Fruit fly (Drosophila melanogaster) whole organism, embryonic: Measurements from ENCODE around the gene CG15141.

ENCODE experiments used
- Ada2b ChIP-seq: fragments of 200-800 bp; sonication (Bioruptor generic); IDR thresholded peaks from 2 replicates; pipeline ENCODE4 v1.3.6; 2022; ENCODE audit warnings: missing biosample characterization, missing genetic modification characterization
- Atf3 ChIP-seq: fragments of 200-800 bp; sonication (Bioruptor generic); optimal IDR thresholded peaks from 3 replicates; lab custom pipeline; 2016; ENCODE audit warnings: missing biosample characterization, missing genetic modification characterization
- CG11085 ChIP-seq: fragments of 200-800 bp; sonication (Bioruptor generic); IDR thresholded peaks from 2 replicates; pipeline ENCODE4 v1.3.6; 2022; ENCODE audit warnings: missing biosample characterization, missing genetic modification characterization
- CG11456 ChIP-seq: fragments of 200-800 bp; sonication (Bioruptor generic); IDR thresholded peaks from 3 replicates; pipeline ENCODE4 v1.3.6; 2022; ENCODE audit warnings: missing biosample characterization, missing genetic modification characterization
- CG11504 ChIP-seq: fragments of 200-800 bp; sonication (Bioruptor generic); optimal IDR thresholded peaks from 3 replicates; lab custom pipeline; 2019; ENCODE audit warnings: missing biosample characterization, mild to moderate bottlenecking, missing genetic modification characterization, moderate library complexity
- CG12155 ChIP-seq: fragments of 200-800 bp; sonication (Bioruptor generic); optimal IDR thresholded peaks from 3 replicates; lab custom pipeline; 2016; ENCODE audit warnings: missing biosample characterization, missing genetic modification characterization
- CG12391 ChIP-seq: fragments of 200-800 bp; sonication (Bioruptor generic); optimal IDR thresholded peaks from 3 replicates; lab custom pipeline; 2018; ENCODE audit warnings: missing biosample characterization, mild to moderate bottlenecking, missing genetic modification characterization, moderate library complexity
- CG12744 ChIP-seq: fragments of 200-800 bp; sonication (Bioruptor generic); optimal IDR thresholded peaks from 2 replicates; lab custom pipeline; 2016; ENCODE audit warnings: missing biosample characterization, missing genetic modification characterization
- CG1602 ChIP-seq: fragments of 200-800 bp; sonication (Bioruptor generic); optimal IDR thresholded peaks from 3 replicates; lab custom pipeline; 2016; ENCODE audit warnings: missing biosample characterization, missing genetic modification characterization
- CG1647 ChIP-seq: fragments of 200-800 bp; sonication (Bioruptor generic); optimal IDR thresholded peaks from 3 replicates; lab custom pipeline; 2016; ENCODE audit warnings: missing biosample characterization, missing genetic modification characterization
- CG18262 ChIP-seq: fragments of 200-800 bp; optimal IDR thresholded peaks from 3 replicates; lab custom pipeline; 2019; ENCODE audit warnings: missing biosample characterization, mild to moderate bottlenecking, missing genetic modification characterization, moderate library complexity
- CG2129 ChIP-seq: fragments of 200-800 bp; sonication (Bioruptor generic); IDR thresholded peaks from 2 replicates; pipeline ENCODE4 v1.3.6; 2022; ENCODE audit warnings: missing biosample characterization, missing genetic modification characterization; ENCODE audit not compliant: partially characterized antibody
- CG31441 ChIP-seq: fragments of 200-800 bp; sonication (Bioruptor generic); IDR thresholded peaks from 2 replicates; pipeline ENCODE4 v1.3.6; 2022; ENCODE audit warnings: missing biosample characterization, missing genetic modification characterization
- CG32772 ChIP-seq: fragments of 200-800 bp; sonication (Bioruptor generic); IDR thresholded peaks from 2 replicates; pipeline ENCODE4 v1.3.6; 2022; ENCODE audit warnings: missing biosample characterization, missing genetic modification characterization
- CG4424 ChIP-seq: fragments of 200-800 bp; sonication (Bioruptor generic); optimal IDR thresholded peaks from 3 replicates; lab custom pipeline; 2016; ENCODE audit warnings: missing biosample characterization, missing genetic modification characterization
- CG6254 ChIP-seq: fragments of 200-800 bp; sonication (Bioruptor generic); optimal IDR thresholded peaks from 3 replicates; lab custom pipeline; 2017; ENCODE audit warnings: mild to moderate bottlenecking, missing biosample characterization, missing genetic modification reagents, missing genetic modification characterization
- CG6272 ChIP-seq: fragments of 200-800 bp; sonication (Bioruptor generic); IDR thresholded peaks from 2 replicates; pipeline ENCODE4 v1.3.6; 2022; ENCODE audit warnings: missing biosample characterization, missing genetic modification characterization
- CG6854 ChIP-seq: fragments of 200-800 bp; sonication (Bioruptor generic); optimal IDR thresholded peaks from 3 replicates; lab custom pipeline; 2017; ENCODE audit warnings: missing biosample characterization, mild to moderate bottlenecking, missing genetic modification characterization
- CG7357 ChIP-seq: fragments of 200-800 bp; sonication (Bioruptor generic); IDR thresholded peaks from 3 replicates; pipeline ENCODE4 v1.3.6; 2022; ENCODE audit warnings: missing biosample characterization, missing genetic modification characterization
- CG7839 ChIP-seq: fragments of 200-800 bp; sonication (Bioruptor generic); optimal IDR thresholded peaks from 3 replicates; lab custom pipeline; 2018; ENCODE audit warnings: missing biosample characterization, mild to moderate bottlenecking, missing genetic modification characterization, moderate library complexity
- CG7987 ChIP-seq: fragments of 200-800 bp; sonication (Bioruptor generic); optimal IDR thresholded peaks from 2 replicates; lab custom pipeline; 2018; ENCODE audit warnings: missing biosample characterization, mild to moderate bottlenecking, missing genetic modification characterization, moderate library complexity
- CTCF ChIP-seq: fragments of 200-800 bp; sonication (Bioruptor generic); optimal IDR thresholded peaks from 2 replicates; lab custom pipeline; 2017; ENCODE audit warnings: missing biosample characterization, mild to moderate bottlenecking, missing genetic modification characterization, moderate library complexity
- Dek ChIP-seq: fragments of 200-800 bp; sonication (Bioruptor generic); optimal IDR thresholded peaks from 3 replicates; lab custom pipeline; 2019; ENCODE audit warnings: missing biosample characterization, mild to moderate bottlenecking, missing genetic modification characterization, moderate library complexity
- Doc3 ChIP-seq: fragments of 200-800 bp; sonication (Bioruptor generic); IDR thresholded peaks from 3 replicates; pipeline ENCODE4 v1.3.6; 2022; ENCODE audit warnings: missing biosample characterization, missing genetic modification characterization; ENCODE audit not compliant: partially characterized antibody
- Dref ChIP-seq: fragments of 200-800 bp; sonication (Bioruptor generic); IDR thresholded peaks from 2 replicates; pipeline ENCODE4 v1.3.6; 2022; ENCODE audit warnings: missing biosample characterization, missing genetic modification characterization
- Hr51 ChIP-seq, 2 experiments: fragments of 200-800 bp; sonication (Bioruptor generic); optimal IDR thresholded peaks; 2 replicates in 1 of 2; 3 replicates in 1 of 2; lab custom pipeline; 2016 to 2018; ENCODE audit warnings: missing biosample characterization in 2 of 2, missing genetic modification characterization in 2 of 2, mild to moderate bottlenecking in 1 of 2, moderate library complexity in 1 of 2
- Hsf ChIP-seq: fragments of 200-800 bp; sonication (Bioruptor generic); optimal IDR thresholded peaks from 3 replicates; lab custom pipeline; 2016; ENCODE audit warnings: missing biosample characterization, missing genetic modification characterization
- MESR4 ChIP-seq: fragments of 200-800 bp; sonication (Bioruptor generic); optimal IDR thresholded peaks from 2 replicates; lab custom pipeline; 2018; ENCODE audit warnings: missing biosample characterization, mild to moderate bottlenecking, missing genetic modification characterization, moderate library complexity
- Med ChIP-seq: fragments of 200-800 bp; sonication (Bioruptor generic); peaks from one replicate; lab custom pipeline; 2016; ENCODE audit warnings: missing biosample characterization, missing genetic modification characterization, mild to moderate bottlenecking, inconsistent platforms, moderate library complexity
- Oli ChIP-seq: fragments of 200-800 bp; sonication (Bioruptor generic); optimal IDR thresholded peaks from 2 replicates; lab custom pipeline; 2018; ENCODE audit warnings: missing biosample characterization, mild to moderate bottlenecking, missing genetic modification characterization, moderate library complexity
- Six4 ChIP-seq: fragments of 200-800 bp; sonication (Bioruptor generic); optimal IDR thresholded peaks from 2 replicates; lab custom pipeline; 2016; ENCODE audit warnings: missing biosample characterization, missing genetic modification characterization
- Sox100B ChIP-seq: fragments of 200-800 bp; sonication (Bioruptor generic); optimal IDR thresholded peaks from 3 replicates; lab custom pipeline; 2018; ENCODE audit warnings: missing biosample characterization, mild to moderate bottlenecking, missing genetic modification characterization
- Taf1 ChIP-seq: fragments of 200-800 bp; sonication (Bioruptor generic); IDR thresholded peaks from 2 replicates; pipeline ENCODE4 v1.3.6; 2022; ENCODE audit warnings: missing biosample characterization, missing genetic modification characterization
- ara ChIP-seq: fragments of 200-800 bp; sonication (Bioruptor generic); IDR thresholded peaks from 2 replicates; pipeline ENCODE4 v1.3.6; 2022; ENCODE audit warnings: missing biosample characterization, missing genetic modification characterization
- bigmax ChIP-seq: fragments of 200-800 bp; sonication (Bioruptor generic); optimal IDR thresholded peaks from 2 replicates; lab custom pipeline; 2018; ENCODE audit warnings: missing biosample characterization, mild to moderate bottlenecking, missing genetic modification characterization
- br ChIP-seq: fragments of >200 bp; optimal IDR thresholded peaks from 2 replicates; lab custom pipeline; 2017
- ci ChIP-seq: fragments of 200-800 bp; sonication (Bioruptor generic); IDR thresholded peaks from 3 replicates; pipeline ENCODE4 v1.3.6; 2022; ENCODE audit warnings: missing biosample characterization, missing genetic modification characterization
- dimm ChIP-seq: fragments of 200-800 bp; sonication (Bioruptor generic); IDR thresholded peaks from 2 replicates; pipeline ENCODE4 v1.3.6; 2022; ENCODE audit warnings: missing biosample characterization, missing genetic modification characterization
- dm ChIP-seq: fragments of 200-800 bp; sonication (Bioruptor generic); optimal IDR thresholded peaks from 3 replicates; lab custom pipeline; 2016; ENCODE audit warnings: missing biosample characterization, missing genetic modification characterization
- emc ChIP-seq: fragments of 200-800 bp; sonication (Bioruptor generic); optimal IDR thresholded peaks from 2 replicates; lab custom pipeline; 2016; ENCODE audit warnings: missing biosample characterization, missing genetic modification characterization
- fru ChIP-seq: fragments of >200 bp; optimal IDR thresholded peaks from 2 replicates; lab custom pipeline; 2017
- h ChIP-seq: fragments of >200 bp; optimal IDR thresholded peaks from 2 replicates; lab custom pipeline; 2017
- kni ChIP-seq: fragments of 200-800 bp; sonication (Bioruptor generic); optimal IDR thresholded peaks from 3 replicates; lab custom pipeline; 2017; ENCODE audit warnings: mild to moderate bottlenecking, missing biosample characterization, missing genetic modification reagents, missing genetic modification characterization
- lab ChIP-seq: fragments of 200-800 bp; sonication (Bioruptor generic); optimal IDR thresholded peaks from 3 replicates; lab custom pipeline; 2017; ENCODE audit warnings: missing biosample characterization, missing genetic modification characterization, mild to moderate bottlenecking, moderate library complexity, missing genetic modification reagents
- mirr ChIP-seq: fragments of 200-800 bp; sonication (Bioruptor generic); optimal IDR thresholded peaks from 3 replicates; lab custom pipeline; 2018; ENCODE audit warnings: missing biosample characterization, mild to moderate bottlenecking, missing genetic modification characterization
- sob ChIP-seq: fragments of 200-800 bp; sonication (Bioruptor generic); IDR thresholded peaks from 2 replicates; pipeline ENCODE4 v1.3.6; 2022; ENCODE audit warnings: missing biosample characterization, missing genetic modification characterization
- tna ChIP-seq: fragments of 200-800 bp; sonication (Bioruptor generic); IDR thresholded peaks from 2 replicates; pipeline ENCODE4 v1.3.6; 2022; ENCODE audit warnings: missing biosample characterization, missing genetic modification characterization; ENCODE audit not compliant: partially characterized antibody
- vnd ChIP-seq: fragments of 200-800 bp; sonication (Bioruptor generic); IDR thresholded peaks from 3 replicates; pipeline ENCODE4 v1.3.6; 2022; ENCODE audit warnings: missing biosample characterization, missing genetic modification characterization; ENCODE audit not compliant: partially characterized antibody
- zen ChIP-seq: fragments of 200-800 bp; sonication (Bioruptor generic); optimal IDR thresholded peaks from 3 replicates; lab custom pipeline; 2018; ENCODE audit warnings: missing biosample characterization, mild to moderate bottlenecking, missing genetic modification characterization, moderate library complexity
- zf30C ChIP-seq: fragments of 200-800 bp; sonication (Bioruptor generic); optimal IDR thresholded peaks from 3 replicates; lab custom pipeline; 2018; ENCODE audit warnings: missing biosample characterization, mild to moderate bottlenecking, missing genetic modification characterization
- zfh1 ChIP-seq: fragments of 200-800 bp; sonication (Bioruptor generic); IDR thresholded peaks from 3 replicates; pipeline ENCODE4 v1.3.6; 2022; ENCODE audit warnings: missing biosample characterization, missing genetic modification characterization

Gene CG15141

DNA sequence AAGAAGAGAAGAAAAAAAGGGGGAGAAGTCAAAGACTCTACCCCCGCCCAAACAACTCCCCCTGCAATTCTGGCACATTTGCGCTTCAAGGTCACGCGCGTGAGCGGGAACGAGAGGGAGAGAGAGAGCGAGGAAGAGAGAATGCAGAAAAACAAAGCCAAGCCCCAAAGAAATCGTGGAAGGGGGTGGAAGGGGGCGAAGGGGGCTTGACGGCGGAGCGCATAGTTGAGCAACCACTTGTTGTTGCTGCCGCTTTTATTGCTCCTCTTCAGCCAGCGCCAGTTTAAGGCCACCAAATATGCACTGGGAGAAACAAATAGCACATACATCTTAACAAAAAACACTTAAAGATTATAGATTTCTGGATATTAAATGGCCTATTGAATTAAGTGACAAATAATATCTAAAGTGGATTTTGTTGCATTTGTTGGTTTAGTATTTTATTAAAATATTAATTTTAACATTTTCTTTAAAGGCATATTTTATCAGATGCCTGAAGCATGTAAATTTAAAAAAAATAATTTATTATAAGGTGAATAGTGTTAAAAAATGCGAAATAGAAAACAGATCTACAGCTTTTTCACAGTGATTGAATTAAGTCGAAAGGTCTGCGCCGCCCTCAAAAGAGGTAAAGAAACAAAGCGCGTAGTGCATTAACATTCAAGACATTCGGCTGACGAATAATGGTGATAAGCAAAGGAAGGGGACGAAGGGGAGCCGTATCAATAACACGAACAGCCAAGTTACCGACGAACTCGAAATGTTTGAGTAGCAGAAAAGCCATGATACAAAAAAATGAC, 19.5 kb downstream of the CG15141 start (continued):
- TF ChIP-seq zf30C (GFP tag; lab: Kevin White, UChicago) (peak; percentile 53), Six4 (GFP tag; lab: Kevin White, UChicago) (peak; percentile 94), Med (GFP tag; lab: Kevin White, UChicago) (peak; percentile 74), Dref (GFP tag; lab: Robert Waterston, UW) (no peak), CG18262 (peak; percentile 99), kni (peak; percentile 83), CG32772 (GFP tag; lab: Robert Waterston, UW) (peak; percentile 93), h (no peak), dm (GFP tag; lab: Kevin White, UChicago) (no peak), CG11085 (GFP tag; lab: Robert Waterston, UW) (peak; percentile 82), MESR4 (GFP tag; lab: Kevin White, UChicago) (peak; percentile 8), CG7987 (GFP tag; lab: Kevin White, UChicago) (peak; percentile 85), Oli (tag; lab: Kevin White, UChicago) (peak; percentile 98), zen (tag; lab: Kevin White, UChicago) (peak; percentile 93), CG11456 (no peak), mirr (GFP tag; lab: Kevin White, UChicago) (peak; percentile 4), Hr51 (GFP tag; optimal IDR thresholded peaks at IDR 0.05; lab: Kevin White, UChicago) (peak; percentile 5 to 97), CG12391 (tag; lab: Kevin White, UChicago) (peak; percentile 98), ara (GFP tag; lab: Robert Waterston, UW) (peak; percentile 84; the same call in 1 of the 2 replicates), Doc3 (GFP tag; lab: Robert Waterston, UW) (no peak), CG12155 (peak; percentile 87), CG1602 (GFP tag; lab: Kevin White, UChicago) (peak; percentile 84), bigmax (no peak), CG6272 (GFP tag; lab: Robert Waterston, UW) (peak; percentile 90), CG2129 (GFP tag; lab: Robert Waterston, UW) (no peak), tna (GFP tag; lab: Robert Waterston, UW) (no peak), CG12744 (GFP tag; lab: Kevin White, UChicago) (no peak), Taf1 (GFP tag; lab: Robert Waterston, UW) (peak; percentile 55), Sox100B (GFP tag; lab: Kevin White, UChicago) (peak; percentile 99), CG11504 (tag; lab: Kevin White, UChicago) (peak; percentile 99), CG6254 (peak; percentile 89), dimm (GFP tag; lab: Robert Waterston, UW) (peak; percentile 71), fru (no peak), Atf3 (GFP tag; lab: Kevin White, UChicago) (peak; percentile 50), CG7357 (GFP tag; lab: Robert Waterston, UW) (peak; percentile 88; the same call in 2 of the 3 replicates), CG6854 (peak; percentile 95), CG7839 (tag; lab: Kevin White, UChicago) (peak; percentile 94), Dek (tag; lab: Kevin White, UChicago) (peak; percentile 95), br (no peak), Ada2b (GFP tag; lab: Robert Waterston, UW) (peak; percentile 94), CTCF (GFP tag; lab: Kevin White, UChicago) (peak; percentile 72), lab (GFP tag; lab: Kevin White, UChicago) (peak; percentile 95), vnd (GFP tag; lab: Robert Waterston, UW) (no peak), Hsf (peak; percentile 85), CG31441 (GFP tag; lab: Robert Waterston, UW) (peak; percentile 100), zfh1 (GFP tag; lab: Robert Waterston, UW) (peak; percentile 54; the same call in 2 of the 3 replicates), emc (GFP tag; lab: Kevin White, UChicago) (no peak), ci (GFP tag; lab: Robert Waterston, UW) (peak; percentile 83; the same call in 2 of the 3 replicates), sob (peak; percentile 54; the same call in 1 of the 2 replicates), CG4424 (peak; percentile 97), CG1647 (GFP tag; lab: Kevin White, UChicago) (no peak)
